Worm (Caenorhabditis elegans): ENCODE measurements around the gene K09E4.3.

- TF ChIP-seq ceh-18 (tag; optimal IDR thresholded peaks at IDR 0.05): no peak
- no peak for TF ChIP-seq ceh-19 (GFP tag; optimal IDR thresholded peaks at IDR 0.05)
- no peak for TF ChIP-seq hlh-13 (GFP tag; optimal IDR thresholded peaks at IDR 0.05)
- TF ChIP-seq elt-4 (tag; optimal IDR thresholded peaks at IDR 0.05): no peak
- no peak for TF ChIP-seq hlh-6 (tag; optimal IDR thresholded peaks at IDR 0.05)
- TF ChIP-seq unc-42 (tag; optimal IDR thresholded peaks at IDR 0.05): no peak
- no peak for TF ChIP-seq pha-4 (tag; optimal IDR thresholded peaks at IDR 0.05)
These were observed at the start of gene K09E4.3 for ce11 chrII:14126841-14127240.

Measured in whole organism, late embryonic.